Worm (Caenorhabditis elegans): ENCODE data around the gene cal-3.

DNA sequence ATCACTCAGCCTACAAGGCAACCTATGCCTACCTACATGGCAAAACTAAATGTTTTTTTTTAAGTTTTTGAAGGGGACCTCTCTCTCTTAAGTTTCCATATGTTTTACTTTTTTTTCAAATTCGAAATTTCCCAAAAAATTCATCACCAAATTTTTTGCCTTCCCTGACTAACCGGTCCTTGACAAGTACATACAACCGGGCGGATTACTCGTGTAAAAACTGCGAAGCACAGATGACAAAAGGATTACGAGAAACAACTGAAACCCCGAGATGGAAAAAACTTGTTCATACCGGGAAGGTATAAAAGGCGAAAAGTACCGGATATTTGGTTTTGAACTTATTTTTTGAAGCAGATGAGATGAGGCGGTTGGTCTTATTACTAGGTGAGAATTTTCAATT, 40.5 kb downstream of the cal-3 start, which contains the start of gene K09B3.1:
- TF ChIP-seq nhr-80 (tag; optimal IDR thresholded peaks at IDR 0.05) (no peak), chd-7 (tag; optimal IDR thresholded peaks at IDR 0.05) (no peak), nhr-27 (tag; optimal IDR thresholded peaks at IDR 0.05) (no peak), unc-62 (GFP tag; optimal IDR thresholded peaks at IDR 0.05) (no peak), T07F8.4 (tag; optimal IDR thresholded peaks at IDR 0.05) (no peak), pha-4 (tag; optimal IDR thresholded peaks at IDR 0.05) (no peak), sptf-2 (GFP tag; optimal IDR thresholded peaks at IDR 0.05) (no peak), F22D6.2 (tag; optimal IDR thresholded peaks at IDR 0.05) (no peak)
